Worm (Caenorhabditis elegans): ENCODE measurements around the gene ced-10.

The ced-10 gene

ce11 chrIV:3519352-3519751 lies 10.0 kb upstream of the ced-10 start (continued):
- TF ChIP-seq ceh-44 (GFP tag; IDR thresholded peaks at IDR 0.05) (no peak), mdl-1 (tag; optimal IDR thresholded peaks at IDR 0.05) (no peak), pqm-1 (tag; optimal IDR thresholded peaks at IDR 0.05) (no peak), dpl-1 (GFP tag; optimal IDR thresholded peaks at IDR 0.05) (peak; percentile 17), cey-2 (tag; optimal IDR thresholded peaks at IDR 0.05; ENCODE audit: borderline replicate concordance, insufficient read depth) (no peak), nhr-102 (tag; optimal IDR thresholded peaks at IDR 0.05) (no peak), nhr-42 (GFP tag; IDR thresholded peaks at IDR 0.05) (no peak), lin-13 (GFP tag; optimal IDR thresholded peaks at IDR 0.05) (no peak), F26F4.8 (GFP tag; conservative IDR thresholded peaks at IDR 0.05) (no peak), aly-2 (tag; optimal IDR thresholded peaks at IDR 0.05) (no peak), dmd-6 (GFP tag; IDR thresholded peaks at IDR 0.05) (no peak), ceh-62 (tag; optimal IDR thresholded peaks at IDR 0.05) (no peak), nhr-111 (GFP tag; optimal IDR thresholded peaks at IDR 0.05) (no peak), nhr-237 (tag; optimal IDR thresholded peaks at IDR 0.05) (no peak), hlh-11 (tag; optimal IDR thresholded peaks at IDR 0.05) (peak; percentile 26), F37D6.2 (tag; optimal IDR thresholded peaks at IDR 0.05) (no peak), nhr-6 (tag; optimal IDR thresholded peaks at IDR 0.05) (no peak), ztf-11 (tag; optimal IDR thresholded peaks at IDR 0.05) (no peak), zag-1 (tag; optimal IDR thresholded peaks at IDR 0.05) (no peak), ceh-28 (tag; optimal IDR thresholded peaks at IDR 0.05) (no peak), duxl-1 (tag; optimal IDR thresholded peaks at IDR 0.05; ENCODE audit: poor library complexity) (no peak), nhr-48 (tag; optimal IDR thresholded peaks at IDR 0.05) (no peak), daf-8 (GFP tag; IDR thresholded peaks at IDR 0.05) (no peak), hmg-1.1 (GFP tag; IDR thresholded peaks at IDR 0.05) (peak; percentile 72), lsy-2 (tag; optimal IDR thresholded peaks at IDR 0.05) (peak in 1 of 2 experiments; percentile 49), F49E8.2 (tag; optimal IDR thresholded peaks at IDR 0.05; ENCODE audit: borderline replicate concordance) (no peak), hlh-30 (tag; optimal IDR thresholded peaks at IDR 0.05; ENCODE audit: insufficient read depth) (peak; percentile 11), skn-1 (tag; optimal IDR thresholded peaks at IDR 0.05) (no peak), lin-38 (GFP tag; IDR thresholded peaks at IDR 0.05) (no peak), F44E2.7 (GFP tag; IDR thresholded peaks at IDR 0.05) (no peak), snpc-1.2 (GFP tag; IDR thresholded peaks at IDR 0.05) (no peak), ztf-7 (tag; optimal IDR thresholded peaks at IDR 0.05) (no peak), snpc-4 (tag; optimal IDR thresholded peaks at IDR 0.05) (peak; percentile 47), Y48G9A.11 (GFP tag; IDR thresholded peaks at IDR 0.05) (no peak), ZK337.2 (GFP tag; IDR thresholded peaks at IDR 0.05) (no peak), php-3 (GFP tag; IDR thresholded peaks at IDR 0.05) (no peak)

ce11 chrIV:3517582-3517981 lies 8.3 kb upstream of the ced-10 start:
- TF ChIP-seq lsy-2 (tag; optimal IDR thresholded peaks at IDR 0.05): peak in 1 of 2 experiments; percentile 13
- no peak for TF ChIP-seq ces-1 (GFP tag; optimal IDR thresholded peaks at IDR 0.05)
- peak; percentile 3 for TF ChIP-seq F49E8.2 (tag; optimal IDR thresholded peaks at IDR 0.05; ENCODE audit: borderline replicate concordance)

- TF ChIP-seq dpl-1 (GFP tag; optimal IDR thresholded peaks at IDR 0.05): no peak
- no peak for TF ChIP-seq pqm-1 (tag; optimal IDR thresholded peaks at IDR 0.05)
- peak in 1 of 2 experiments; percentile 11 for TF ChIP-seq unc-62 (GFP tag; optimal IDR thresholded peaks at IDR 0.05 in 1 of 2)
- TF ChIP-seq unc-62 (tag; optimal IDR thresholded peaks at IDR 0.05): no peak
- no peak for TF ChIP-seq hlh-11 (tag; optimal IDR thresholded peaks at IDR 0.05)
- no peak for TF ChIP-seq dmd-6 (GFP tag; IDR thresholded peaks at IDR 0.05)
Measured at ce11 chrIV:3516586-3516985, 7.3 kb upstream of the ced-10 start, which contains the start of gene unc-33. Gene unc-33 (plus strand): TSS chrIV:3516886.
